Fruit fly (Drosophila melanogaster) whole organism, embryonic: ENCODE results near the gene Fancd2.

Experiments used
- Atf3 ChIP-seq: fragments of 200-800 bp; sonication (Bioruptor generic); optimal IDR thresholded peaks from 3 replicates; lab custom pipeline; 2016; ENCODE audit warnings: missing biosample characterization, missing genetic modification characterization
- B-H1 ChIP-seq: fragments of 200-800 bp; sonication (Bioruptor generic); IDR thresholded peaks from 3 replicates; pipeline ENCODE4 v1.3.6; 2022; ENCODE audit warnings: missing biosample characterization, missing genetic modification characterization
- Blimp-1 ChIP-seq: fragments of 200-800 bp; sonication (Bioruptor generic); optimal IDR thresholded peaks from 3 replicates; lab custom pipeline; 2018; ENCODE audit warnings: missing biosample characterization, missing genetic modification characterization, mild to moderate bottlenecking, moderate library complexity, missing genetic modification reagents
- CG10366 ChIP-seq: fragments of 200-800 bp; sonication (Bioruptor generic); IDR thresholded peaks from 2 replicates; pipeline ENCODE4 v1.3.6; 2022; ENCODE audit warnings: missing biosample characterization, missing genetic modification characterization
- CG10431 ChIP-seq: fragments of 200-800 bp; sonication (Bioruptor generic); optimal IDR thresholded peaks from 3 replicates; lab custom pipeline; 2018; ENCODE audit warnings: missing biosample characterization, mild to moderate bottlenecking, missing genetic modification characterization
- CG11085 ChIP-seq: fragments of 200-800 bp; sonication (Bioruptor generic); IDR thresholded peaks from 2 replicates; pipeline ENCODE4 v1.3.6; 2022; ENCODE audit warnings: missing biosample characterization, missing genetic modification characterization
- CG11093 ChIP-seq: fragments of 200-800 bp; sonication (Bioruptor generic); IDR thresholded peaks from 3 replicates; pipeline ENCODE4 v1.3.6; 2022; ENCODE audit warnings: missing biosample characterization, missing genetic modification characterization
- CG15479 ChIP-seq: fragments of 200-800 bp; sonication (Bioruptor generic); optimal IDR thresholded peaks from 3 replicates; lab custom pipeline; 2019; ENCODE audit warnings: missing biosample characterization, mild to moderate bottlenecking, missing genetic modification characterization, moderate library complexity
- CG1602 ChIP-seq: fragments of 200-800 bp; sonication (Bioruptor generic); optimal IDR thresholded peaks from 3 replicates; lab custom pipeline; 2016; ENCODE audit warnings: missing biosample characterization, missing genetic modification characterization
- CG16813 ChIP-seq: fragments of 200-800 bp; sonication (Bioruptor generic); IDR thresholded peaks from 3 replicates; pipeline ENCODE4 v1.3.6; 2022; ENCODE audit warnings: missing biosample characterization, missing genetic modification characterization; ENCODE audit not compliant: partially characterized antibody
- CG30403 ChIP-seq: fragments of 200-800 bp; sonication (Bioruptor generic); optimal IDR thresholded peaks from 3 replicates; lab custom pipeline; 2016; ENCODE audit warnings: missing biosample characterization, missing genetic modification characterization
- CG3065 ChIP-seq: fragments of 200-800 bp; sonication (Bioruptor generic); optimal IDR thresholded peaks from 2 replicates; lab custom pipeline; 2016; ENCODE audit warnings: missing biosample characterization, missing genetic modification characterization
- CG31224 ChIP-seq: fragments of 200-800 bp; sonication (Bioruptor generic); IDR thresholded peaks from 2 replicates; pipeline ENCODE4 v1.3.6; 2022; ENCODE audit warnings: missing biosample characterization, missing genetic modification characterization
- CG31365 ChIP-seq: fragments of 200-800 bp; sonication (Bioruptor generic); optimal IDR thresholded peaks from 2 replicates; lab custom pipeline; 2018; ENCODE audit warnings: missing biosample characterization, mild to moderate bottlenecking, missing genetic modification characterization
- CG33213 ChIP-seq: fragments of 200-800 bp; sonication (Bioruptor generic); optimal IDR thresholded peaks from 3 replicates; lab custom pipeline; 2016; ENCODE audit warnings: missing biosample characterization, missing genetic modification characterization
- CG3838 ChIP-seq: fragments of 200-800 bp; sonication (Bioruptor generic); optimal IDR thresholded peaks from 3 replicates; lab custom pipeline; 2016; ENCODE audit warnings: missing biosample characterization, missing genetic modification characterization
- CG4820 ChIP-seq: fragments of 200-800 bp; sonication (Bioruptor generic); optimal IDR thresholded peaks from 3 replicates; lab custom pipeline; 2016; ENCODE audit warnings: missing biosample characterization, missing genetic modification characterization
- CG6683 ChIP-seq: fragments of 200-800 bp; sonication (Bioruptor generic); optimal IDR thresholded peaks from 2 replicates; lab custom pipeline; 2017; ENCODE audit warnings: missing biosample characterization, mild to moderate bottlenecking, missing genetic modification characterization, missing genetic modification reagents
- CG8281 ChIP-seq: fragments of 200-800 bp; sonication (Bioruptor generic); optimal IDR thresholded peaks from 2 replicates; lab custom pipeline; 2018; ENCODE audit warnings: missing biosample characterization, mild to moderate bottlenecking, missing genetic modification characterization, moderate library complexity
- CG8765 ChIP-seq: fragments of 200-800 bp; sonication (Bioruptor generic); IDR thresholded peaks from 2 replicates; pipeline ENCODE4 v1.3.6; 2022; ENCODE audit warnings: missing biosample characterization, missing genetic modification characterization
- Hey ChIP-seq: fragments of 200-800 bp; sonication (Bioruptor generic); optimal IDR thresholded peaks from 3 replicates; lab custom pipeline; 2018; ENCODE audit warnings: missing biosample characterization, mild to moderate bottlenecking, missing genetic modification characterization
- Hr78 ChIP-seq, 2 experiments: fragments of 200-800 bp in 1 of 2; fragments of >200 bp in 1 of 2; sonication (Bioruptor generic) in 1 of 2; optimal IDR thresholded peaks; 2 replicates each; lab custom pipeline; 2017 to 2019; ENCODE audit warnings: missing biosample characterization in 2 of 2, missing genetic modification characterization in 2 of 2, mild to moderate bottlenecking in 1 of 2, moderate library complexity in 1 of 2
- Lhr ChIP-seq: fragments of 200-800 bp; sonication (Bioruptor generic); optimal IDR thresholded peaks from 3 replicates; lab custom pipeline; 2017; ENCODE audit warnings: mild to moderate bottlenecking, missing biosample characterization, missing genetic modification reagents, missing genetic modification characterization
- Lim3 ChIP-seq: fragments of 200-800 bp; sonication (Bioruptor generic); IDR thresholded peaks from 2 replicates; pipeline ENCODE4 v1.3.6; 2022; ENCODE audit warnings: missing biosample characterization, missing genetic modification characterization
- Med ChIP-seq: fragments of 200-800 bp; sonication (Bioruptor generic); peaks from one replicate; lab custom pipeline; 2016; ENCODE audit warnings: missing biosample characterization, missing genetic modification characterization, mild to moderate bottlenecking, inconsistent platforms, moderate library complexity
- Nf-YA ChIP-seq: fragments of 200-800 bp; sonication (Bioruptor generic); IDR thresholded peaks from 2 replicates; pipeline ENCODE4 v1.3.6; 2022; ENCODE audit warnings: missing biosample characterization, missing genetic modification characterization
- Rfx ChIP-seq: fragments of 200-800 bp; sonication (Bioruptor generic); IDR thresholded peaks from 2 replicates; pipeline ENCODE4 v1.3.6; 2022; ENCODE audit warnings: missing biosample characterization, missing genetic modification characterization
- Sox100B ChIP-seq: fragments of 200-800 bp; sonication (Bioruptor generic); optimal IDR thresholded peaks from 3 replicates; lab custom pipeline; 2018; ENCODE audit warnings: missing biosample characterization, mild to moderate bottlenecking, missing genetic modification characterization
- bab2 ChIP-seq: fragments of 200-800 bp; sonication (Bioruptor generic); optimal IDR thresholded peaks from 2 replicates; lab custom pipeline; 2016; ENCODE audit warnings: missing biosample characterization, missing genetic modification characterization
- disco-r ChIP-seq: fragments of 200-800 bp; sonication (Bioruptor generic); optimal IDR thresholded peaks from 2 replicates; lab custom pipeline; 2016; ENCODE audit warnings: missing biosample characterization, missing genetic modification characterization
- dmrt99B ChIP-seq: fragments of 200-800 bp; sonication (Bioruptor generic); optimal IDR thresholded peaks from 2 replicates; lab custom pipeline; 2018; ENCODE audit warnings: missing biosample characterization, mild to moderate bottlenecking, missing genetic modification characterization, moderate library complexity
- dpn ChIP-seq, 2 experiments: fragments of 200-800 bp; sonication (Bioruptor generic); optimal IDR thresholded peaks; 3 replicates each; lab custom pipeline; 2016; ENCODE audit warnings: missing biosample characterization in 2 of 2, missing genetic modification characterization in 2 of 2
- h ChIP-seq: fragments of >200 bp; optimal IDR thresholded peaks from 2 replicates; lab custom pipeline; 2017
- hb ChIP-seq: fragments of 200-800 bp; sonication (Bioruptor generic); IDR thresholded peaks from 3 replicates; pipeline ENCODE4 v1.3.6; 2022; ENCODE audit warnings: missing biosample characterization, missing genetic modification characterization; ENCODE audit not compliant: partially characterized antibody
- inv ChIP-seq: fragments of 200-800 bp; sonication (Bioruptor generic); IDR thresholded peaks from 2 replicates; pipeline ENCODE4 v1.3.6; 2022; ENCODE audit warnings: missing biosample characterization, missing genetic modification characterization; ENCODE audit not compliant: partially characterized antibody
- lov ChIP-seq, 2 experiments: fragments of 200-800 bp in 1 of 2; fragments of >200 bp in 1 of 2; sonication (Bioruptor generic) in 1 of 2; IDR thresholded peaks in 1 of 2; optimal IDR thresholded peaks in 1 of 2; 2 replicates in 1 of 2; 3 replicates in 1 of 2; pipeline versions ENCODE4 v1.3.6 to Lab custom; 2017 to 2022; ENCODE audit warnings: missing biosample characterization in 1 of 2, missing genetic modification characterization in 1 of 2
- mirr ChIP-seq: fragments of 200-800 bp; sonication (Bioruptor generic); optimal IDR thresholded peaks from 3 replicates; lab custom pipeline; 2018; ENCODE audit warnings: missing biosample characterization, mild to moderate bottlenecking, missing genetic modification characterization
- oc ChIP-seq: fragments of 200-800 bp; sonication (Bioruptor generic); optimal IDR thresholded peaks from 2 replicates; lab custom pipeline; 2018; ENCODE audit warnings: missing biosample characterization, mild to moderate bottlenecking, missing genetic modification characterization, moderate library complexity
- odd ChIP-seq: fragments of 200-800 bp; sonication (Bioruptor generic); optimal IDR thresholded peaks from 2 replicates; lab custom pipeline; 2017; ENCODE audit warnings: missing biosample characterization, mild to moderate bottlenecking, missing genetic modification characterization
- prd ChIP-seq, 3 experiments: fragments of >200 bp in 2 of 3; fragments of 200-800 bp in 1 of 3; sonication (Bioruptor generic) in 1 of 3; optimal IDR thresholded peaks in 2 of 3; IDR thresholded peaks in 1 of 3; 2 replicates in 2 of 3; 3 replicates in 1 of 3; pipeline versions ENCODE4 v1.3.6 to Lab custom; 2017 to 2022; ENCODE audit warnings: missing biosample characterization in 1 of 3, missing genetic modification characterization in 1 of 3
- repo ChIP-seq: fragments of 200-800 bp; sonication (Bioruptor generic); optimal IDR thresholded peaks from 2 replicates; lab custom pipeline; 2016; ENCODE audit warnings: missing biosample characterization, missing genetic modification characterization
- sd ChIP-seq: fragments of 200-800 bp; sonication (Bioruptor generic); optimal IDR thresholded peaks from 3 replicates; lab custom pipeline; 2018; ENCODE audit warnings: missing biosample characterization, mild to moderate bottlenecking, missing genetic modification characterization, moderate library complexity
- sim ChIP-seq: fragments of 200-800 bp; sonication (Bioruptor generic); IDR thresholded peaks from 2 replicates; pipeline ENCODE4 v1.3.6; 2022; ENCODE audit warnings: missing biosample characterization, missing genetic modification characterization
- sqz ChIP-seq: fragments of 200-800 bp; sonication (Bioruptor generic); optimal IDR thresholded peaks from 3 replicates; lab custom pipeline; 2018; ENCODE audit warnings: missing biosample characterization, mild to moderate bottlenecking, missing genetic modification characterization
- sr ChIP-seq: fragments of 200-800 bp; sonication (Bioruptor generic); IDR thresholded peaks from 3 replicates; pipeline ENCODE4 v1.3.6; 2022; ENCODE audit warnings: missing biosample characterization, missing genetic modification characterization
- tio ChIP-seq: fragments of 200-800 bp; sonication (Bioruptor generic); optimal IDR thresholded peaks from 2 replicates; lab custom pipeline; 2017; ENCODE audit warnings: missing biosample characterization, missing genetic modification characterization, inconsistent platforms
- toy ChIP-seq: fragments of 200-800 bp; sonication (Bioruptor generic); IDR thresholded peaks from 2 replicates; pipeline ENCODE4 v1.3.6; 2022; ENCODE audit warnings: missing biosample characterization, missing genetic modification characterization
- trh ChIP-seq: fragments of 200-800 bp; sonication (Bioruptor generic); optimal IDR thresholded peaks from 2 replicates; lab custom pipeline; 2016; ENCODE audit warnings: missing biosample characterization, missing genetic modification characterization
- zfh1 ChIP-seq: fragments of 200-800 bp; sonication (Bioruptor generic); IDR thresholded peaks from 3 replicates; pipeline ENCODE4 v1.3.6; 2022; ENCODE audit warnings: missing biosample characterization, missing genetic modification characterization

Gene Fancd2

dm6 chr3R:20821815-20822375 lies 5.9 kb upstream of the Fancd2 start, which contains the start of the genes CG17271 and RpS20 (continued):
- TF ChIP-seq trh (GFP tag; lab: Kevin White, UChicago), result peak; percentile 85
- TF ChIP-seq prd (optimal IDR thresholded peaks at IDR 0.05; lab: Kevin White, UChicago), result no peak
- peak; percentile 94 for TF ChIP-seq prd (GFP tag; IDR thresholded peaks at IDR 0.05; lab: Robert Waterston, UW)
- no peak for TF ChIP-seq lov (optimal IDR thresholded peaks at IDR 0.05; lab: Kevin White, UChicago)
- TF ChIP-seq lov (GFP tag; IDR thresholded peaks at IDR 0.05; lab: Robert Waterston, UW), result peak; percentile 62; the same call in 1 of the 3 replicates
- peak; percentile 43; the same call in 1 of the 2 replicates for TF ChIP-seq Nf-YA (GFP tag; lab: Robert Waterston, UW)
- peak; percentile 63 for TF ChIP-seq sim (GFP tag; lab: Robert Waterston, UW)
- peak; percentile 88 for TF ChIP-seq CG11085 (GFP tag; lab: Robert Waterston, UW)
- TF ChIP-seq Hr78 (GFP tag; optimal IDR thresholded peaks at IDR 0.05; lab: Kevin White, UChicago), result no peak
- TF ChIP-seq CG31224, result peak; percentile 85
- peak; percentile 88 for TF ChIP-seq CG1602 (GFP tag; lab: Kevin White, UChicago)
- TF ChIP-seq Lim3 (GFP tag; lab: Robert Waterston, UW), result 0 out of 2 replicates have a peak, but pooled peaks have one; percentile 59
- peak; percentile 96 for TF ChIP-seq CG30403
- TF ChIP-seq CG33213 (GFP tag; lab: Kevin White, UChicago), result peak; percentile 96
- TF ChIP-seq CG4820 (GFP tag; lab: Kevin White, UChicago), result peak; percentile 91
- TF ChIP-seq CG10366, result peak; percentile 91
- peak; percentile 52 for TF ChIP-seq CG31365 (tag; lab: Kevin White, UChicago)
- TF ChIP-seq dpn (GFP tag; optimal IDR thresholded peaks at IDR 0.05; lab: Kevin White, UChicago), result peak; percentile 95 to 97
- TF ChIP-seq disco-r (GFP tag; lab: Kevin White, UChicago), result peak; percentile 90
- TF ChIP-seq sqz, result no peak
- TF ChIP-seq odd (GFP tag; lab: Kevin White, UChicago), result peak; percentile 67
- TF ChIP-seq CG6683 (GFP tag; lab: Kevin White, UChicago), result peak; percentile 76
- peak; percentile 81 for TF ChIP-seq dmrt99B
- TF ChIP-seq zfh1 (GFP tag; lab: Robert Waterston, UW), result peak; percentile 91
- peak; percentile 91 for TF ChIP-seq repo (GFP tag; lab: Kevin White, UChicago)
- peak; percentile 92 for TF ChIP-seq Lhr (GFP tag; lab: Kevin White, UChicago)
- TF ChIP-seq CG10431, result peak; percentile 80
- no peak for TF ChIP-seq hb (GFP tag; lab: Robert Waterston, UW)
- TF ChIP-seq tio (GFP tag; lab: Kevin White, UChicago), result peak; percentile 86
- peak; percentile 92 for TF ChIP-seq Rfx (GFP tag; lab: Robert Waterston, UW)
- TF ChIP-seq Sox100B (GFP tag; lab: Kevin White, UChicago), result peak; percentile 82
- peak; percentile 94 for TF ChIP-seq bab2 (GFP tag; lab: Kevin White, UChicago)
- peak; percentile 51 for TF ChIP-seq Hey (tag; lab: Kevin White, UChicago)
- TF ChIP-seq CG16813 (GFP tag; lab: Robert Waterston, UW), result no peak
- peak; percentile 81 for TF ChIP-seq CG8765 (GFP tag; lab: Robert Waterston, UW)
- TF ChIP-seq sr (GFP tag; lab: Robert Waterston, UW), result 0 out of 3 replicates have a peak, but pooled peaks have one; percentile 5
- TF ChIP-seq mirr (GFP tag; lab: Kevin White, UChicago), result peak; percentile 50
- TF ChIP-seq CG3065 (GFP tag; lab: Kevin White, UChicago), result peak; percentile 82
- TF ChIP-seq inv (GFP tag; lab: Robert Waterston, UW), result 0 out of 2 replicates have a peak, but pooled peaks have one; percentile 16
- TF ChIP-seq CG8281 (tag; lab: Kevin White, UChicago), result peak; percentile 72
- peak; percentile 56 for TF ChIP-seq CG3838 (GFP tag; lab: Kevin White, UChicago)
- TF ChIP-seq B-H1 (GFP tag; lab: Robert Waterston, UW), result peak; percentile 81
- peak; percentile 75 for TF ChIP-seq oc (tag; lab: Kevin White, UChicago)
- TF ChIP-seq CG15479 (GFP tag; lab: Kevin White, UChicago), result no peak
- peak; percentile 78; the same call in 1 of the 2 replicates for TF ChIP-seq toy (GFP tag; lab: Robert Waterston, UW)
- peak; percentile 67 for TF ChIP-seq sd
- peak; percentile 99 for TF ChIP-seq Med (GFP tag; lab: Kevin White, UChicago)
- TF ChIP-seq h (lab: Kevin White, UChicago), result no peak
- peak; percentile 79 for TF ChIP-seq CG11093 (GFP tag; lab: Robert Waterston, UW)
- peak; percentile 90 for TF ChIP-seq Atf3 (GFP tag; lab: Kevin White, UChicago)
- peak; percentile 83 for TF ChIP-seq Blimp-1 (GFP tag; lab: Kevin White, UChicago)
